Worm (Caenorhabditis elegans): ENCODE data around the gene R01E6.7.

DNA sequence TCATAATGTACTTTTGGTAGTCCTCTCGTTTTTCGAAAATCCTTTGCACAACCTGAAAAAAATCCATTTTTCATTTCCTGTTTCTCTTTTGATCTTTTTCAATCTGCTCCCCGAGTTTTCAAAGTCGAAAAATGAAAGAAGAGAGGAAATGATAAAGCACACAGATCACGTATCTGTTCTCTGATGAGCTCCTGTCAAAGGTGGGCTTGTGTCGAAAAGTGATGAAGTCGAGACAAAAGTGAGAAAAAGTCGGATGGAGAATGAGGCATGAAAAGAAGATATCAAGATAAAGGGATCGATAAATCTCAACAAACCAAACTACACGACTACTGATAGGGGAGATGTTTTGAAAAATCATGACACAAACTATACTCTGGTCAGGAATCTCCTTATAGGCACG, 14.7 kb downstream of the R01E6.7 start:
- TF ChIP-seq ztf-1 (GFP tag; conservative IDR thresholded peaks at IDR 0.05), result no peak
- no peak for TF ChIP-seq nhr-25 (tag; optimal IDR thresholded peaks at IDR 0.05)
- no peak for TF ChIP-seq fos-1 (tag; optimal IDR thresholded peaks at IDR 0.05)
- TF ChIP-seq F13H6.1 (tag; optimal IDR thresholded peaks at IDR 0.05), result peak; percentile 68
- no peak for TF ChIP-seq lin-39 (tag; optimal IDR thresholded peaks at IDR 0.05)
- TF ChIP-seq ztf-11 (tag; optimal IDR thresholded peaks at IDR 0.05), result no peak

Measured in whole organism, L2 larva.